Worm (Caenorhabditis elegans): ENCODE results near the gene C37C3.2.
A peak's percentile ranks its signal among the peaks of the same experiment; 100 is the strongest.

DNA sequence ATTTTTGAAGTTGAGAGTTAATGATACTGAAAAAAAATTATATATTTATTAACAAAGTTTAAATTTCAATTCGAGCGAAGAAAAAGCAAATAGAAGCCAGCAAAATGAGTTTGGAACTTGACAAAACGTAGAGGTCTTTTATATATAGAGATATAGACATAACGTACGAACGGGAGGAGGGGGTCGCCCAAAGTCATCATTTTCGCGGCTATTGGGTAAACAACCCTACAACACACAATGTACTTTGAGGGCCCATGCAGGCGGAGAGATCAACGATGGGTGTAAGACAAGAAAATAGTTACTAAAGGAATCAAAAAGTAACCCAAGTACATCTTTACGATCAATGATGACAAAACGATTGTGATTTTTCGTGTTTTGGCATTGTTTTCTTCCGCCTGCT lies 44.0 kb upstream of the C37C3.2 start, which contains the start of gene ZK742.4:
- TF ChIP-seq ama-1 (optimal IDR thresholded peaks at IDR 0.05): no peak
- TF ChIP-seq snpc-4 (tag; optimal IDR thresholded peaks at IDR 0.05): no peak
- no peak for TF ChIP-seq egl-5 (tag; optimal IDR thresholded peaks at IDR 0.05)
- TF ChIP-seq nhr-12 (tag; optimal IDR thresholded peaks at IDR 0.05): no peak
- TF ChIP-seq unc-39 (tag; optimal IDR thresholded peaks at IDR 0.05): no peak
- TF ChIP-seq pqm-1 (tag; optimal IDR thresholded peaks at IDR 0.05): no peak
- peak; percentile 55 for TF ChIP-seq pha-4 (tag; optimal IDR thresholded peaks at IDR 0.05)

All from whole organism, L3 larva.